Worm (Caenorhabditis elegans): ENCODE data around the gene C55B6.7.

- TF ChIP-seq nhr-6 (tag; optimal IDR thresholded peaks at IDR 0.05) (no peak), nhr-12 (tag; optimal IDR thresholded peaks at IDR 0.05) (no peak), nhr-237 (tag; optimal IDR thresholded peaks at IDR 0.05) (no peak), nhr-129 (tag; optimal IDR thresholded peaks at IDR 0.05) (peak; percentile 29)
Observed at ce11 chrX:7225028-7225427, 33.2 kb upstream of the C55B6.7 start.
